Fruit fly (Drosophila melanogaster) whole organism, prepupa: ENCODE results near the gene axo.

Experiments
- Blimp-1 ChIP-seq: fragments of 200-800 bp; sonication (Bioruptor generic); optimal IDR thresholded peaks from 3 replicates; lab custom pipeline; 2017; ENCODE audit warnings: missing biosample characterization, missing genetic modification characterization, mild to moderate bottlenecking, moderate library complexity, missing genetic modification reagents
- CG15336 ChIP-seq: fragments of 200-800 bp; sonication (Bioruptor generic); IDR thresholded peaks from 2 replicates; pipeline ENCODE4 v1.3.6; 2022; ENCODE audit warnings: missing biosample characterization, missing genetic modification characterization
- CG1621 ChIP-seq: fragments of 200-800 bp; sonication (Bioruptor generic); optimal IDR thresholded peaks from 3 replicates; lab custom pipeline; 2018; ENCODE audit warnings: missing biosample characterization, mild to moderate bottlenecking, missing genetic modification characterization
- CG6276 ChIP-seq: fragments of 200-800 bp; sonication (Bioruptor generic); optimal IDR thresholded peaks from 2 replicates; lab custom pipeline; 2017; ENCODE audit warnings: missing biosample characterization, mild to moderate bottlenecking, missing genetic modification characterization
- CG6792 ChIP-seq: fragments of 200-800 bp; sonication (Bioruptor generic); optimal IDR thresholded peaks from 3 replicates; lab custom pipeline; 2016; ENCODE audit warnings: missing biosample characterization, missing genetic modification characterization
- CG6808 ChIP-seq: fragments of 200-800 bp; sonication (Bioruptor generic); optimal IDR thresholded peaks from 3 replicates; lab custom pipeline; 2017; ENCODE audit warnings: missing biosample characterization, missing genetic modification characterization, mild to moderate bottlenecking, moderate library complexity, missing genetic modification reagents
- CG8319 ChIP-seq: fragments of 200-800 bp; sonication (Bioruptor generic); optimal IDR thresholded peaks from 3 replicates; lab custom pipeline; 2016; ENCODE audit warnings: missing biosample characterization, missing genetic modification characterization
- Ets21C ChIP-seq: fragments of 200-800 bp; sonication (Bioruptor generic); optimal IDR thresholded peaks from 3 replicates; lab custom pipeline; 2016; ENCODE audit warnings: missing biosample characterization, missing genetic modification characterization
- Gug ChIP-seq: fragments of 200-800 bp; sonication (Bioruptor generic); IDR thresholded peaks from 2 replicates; pipeline ENCODE4 v1.3.6; 2022; ENCODE audit warnings: missing biosample characterization, missing genetic modification characterization
- Hr4 ChIP-seq: fragments of 200-800 bp; sonication (Bioruptor generic); optimal IDR thresholded peaks from 3 replicates; lab custom pipeline; 2016; ENCODE audit warnings: missing biosample characterization, missing genetic modification characterization
- Met ChIP-seq: fragments of 200-800 bp; sonication (Bioruptor generic); optimal IDR thresholded peaks from 3 replicates; lab custom pipeline; 2016; ENCODE audit warnings: missing biosample characterization, missing genetic modification characterization
- Sox14 ChIP-seq: fragments of 200-800 bp; sonication (Bioruptor generic); optimal IDR thresholded peaks from 3 replicates; lab custom pipeline; 2016; ENCODE audit warnings: missing biosample characterization, missing genetic modification characterization
- fd59A ChIP-seq: fragments of 200-800 bp; sonication (Bioruptor generic); optimal IDR thresholded peaks from 2 replicates; lab custom pipeline; 2017; ENCODE audit warnings: missing biosample characterization, mild to moderate bottlenecking, missing genetic modification characterization, missing genetic modification reagents

DNA sequence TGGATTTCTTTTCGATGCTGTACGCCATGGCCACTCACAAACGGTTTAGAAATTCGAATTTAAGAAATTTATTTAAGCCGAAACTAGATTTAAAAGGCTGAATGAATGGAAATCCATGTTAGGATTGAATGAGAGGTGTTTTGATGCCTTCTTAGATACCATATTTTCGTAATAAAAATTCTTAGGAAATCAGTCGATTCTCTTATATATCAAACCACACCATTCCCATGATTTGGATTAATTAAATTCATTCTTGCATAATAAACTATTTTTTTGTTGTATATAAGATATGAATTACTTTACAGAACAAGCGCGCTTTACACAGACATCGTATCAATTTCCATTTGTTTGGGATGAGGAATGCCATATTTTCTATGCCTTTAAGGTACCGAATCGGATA lies 1.6 kb upstream of the axo start, which contains the start of gene CG7514:
- TF ChIP-seq Met (GFP tag; lab: Kevin White, UChicago) (no peak), CG8319 (GFP tag; lab: Kevin White, UChicago) (no peak), fd59A (GFP tag; lab: Kevin White, UChicago) (no peak), CG6808 (no peak), CG6276 (GFP tag; lab: Kevin White, UChicago) (no peak), Gug (GFP tag; lab: Robert Waterston, UW) (no peak), CG6792 (GFP tag; lab: Kevin White, UChicago) (no peak), Sox14 (GFP tag; lab: Kevin White, UChicago) (no peak), Hr4 (no peak), CG15336 (GFP tag; lab: Robert Waterston, UW) (no peak), Ets21C (no peak), CG1621 (tag; lab: Kevin White, UChicago) (no peak), Blimp-1 (no peak)
